Worm (Caenorhabditis elegans) whole organism, L2 larva: ENCODE results near the gene Y39G8B.1.

ENCODE experiments used
- aly-2 ChIP-seq: fragments of 150-350 bp; optimal IDR thresholded peaks from 2 replicates; lab custom pipeline; 2014; ENCODE audit warnings: missing biosample characterization, missing genetic modification characterization
- egl-27 ChIP-seq: sonication (generic microtip); optimal IDR thresholded peaks from 3 replicates; lab custom pipeline; 2017; ENCODE audit warnings: missing biosample characterization, missing genetic modification reagents, missing genetic modification characterization
- elt-3 ChIP-seq: sonication (generic microtip); optimal IDR thresholded peaks from 2 replicates; lab custom pipeline; 2017; ENCODE audit warnings: missing biosample characterization, missing genetic modification characterization
- lin-39 ChIP-seq: fragments of 150-350 bp; optimal IDR thresholded peaks from 2 replicates; lab custom pipeline; 2014; ENCODE audit warnings: missing biosample characterization, missing genetic modification reagents, missing genetic modification characterization
- mab-5 ChIP-seq: fragments of 150-350 bp; optimal IDR thresholded peaks from 2 replicates; lab custom pipeline; 2014; ENCODE audit warnings: missing biosample characterization, missing genetic modification characterization
- mdl-1 ChIP-seq, 2 experiments: fragments of 150-350 bp in 1 of 2; sonication (generic microtip) in 1 of 2; optimal IDR thresholded peaks; 2 replicates each; lab custom pipeline; 2017; ENCODE audit warnings: missing biosample characterization in 2 of 2, missing genetic modification characterization in 2 of 2
- skn-1 ChIP-seq: sonication (generic microtip); optimal IDR thresholded peaks from 2 replicates; lab custom pipeline; 2017; ENCODE audit warnings: missing biosample characterization, missing genetic modification characterization
- snpc-4 ChIP-seq: fragments of 150-350 bp; optimal IDR thresholded peaks from 2 replicates; lab custom pipeline; 2014; ENCODE audit warnings: missing biosample characterization, missing genetic modification characterization
- unc-39 ChIP-seq: fragments of 150-350 bp; optimal IDR thresholded peaks from 2 replicates; lab custom pipeline; 2014; ENCODE audit warnings: missing biosample characterization, missing genetic modification characterization
- ztf-11 ChIP-seq: sonication (generic microtip); optimal IDR thresholded peaks from 2 replicates; lab custom pipeline; 2017; ENCODE audit warnings: missing biosample characterization, missing genetic modification characterization

- TF ChIP-seq ztf-11 (tag; lab: Kevin White, UChicago), result no peak
- no peak for TF ChIP-seq aly-2
- no peak for TF ChIP-seq skn-1
- no peak for TF ChIP-seq elt-3 (tag; lab: Kevin White, UChicago)
- TF ChIP-seq egl-27 (tag; lab: Kevin White, UChicago), result no peak
- no peak for TF ChIP-seq lin-39 (tag; lab: Kevin White, UChicago)
- no peak for TF ChIP-seq mdl-1 (tag; optimal IDR thresholded peaks at IDR 0.05; lab: Kevin White, UChicago)
- no peak for TF ChIP-seq snpc-4 (tag; lab: Kevin White, UChicago)
- TF ChIP-seq mab-5 (tag; lab: Kevin White, UChicago), result no peak
- TF ChIP-seq unc-39 (tag; lab: Kevin White, UChicago), result no peak
These were observed 7.4 kb downstream of the Y39G8B.1 start, which contains the start of gene W07G1.7 for ce11 chrII:13966242-13966641.
